Fruit fly (Drosophila melanogaster) whole organism, embryonic: ENCODE results near the gene gt.
A peak's percentile ranks its signal among the peaks of the same experiment; 100 is the strongest.

Source experiments
- Antp ChIP-seq: fragments of 200-800 bp; sonication (Bioruptor generic); optimal IDR thresholded peaks from 3 replicates; lab custom pipeline; 2016; ENCODE audit warnings: missing biosample characterization, missing genetic modification characterization
- CG10147 ChIP-seq: fragments of 200-800 bp; sonication (Bioruptor generic); optimal IDR thresholded peaks from 2 replicates; lab custom pipeline; 2019; ENCODE audit warnings: missing biosample characterization, mild to moderate bottlenecking, missing genetic modification characterization, moderate library complexity
- CG10209 ChIP-seq: fragments of 200-800 bp; sonication (Bioruptor generic); optimal IDR thresholded peaks from 3 replicates; lab custom pipeline; 2017; ENCODE audit warnings: missing biosample characterization, mild to moderate bottlenecking, missing genetic modification characterization, missing genetic modification reagents
- CG10267 ChIP-seq: fragments of 200-800 bp; sonication (Bioruptor generic); optimal IDR thresholded peaks from 2 replicates; lab custom pipeline; 2018; ENCODE audit warnings: missing biosample characterization, mild to moderate bottlenecking, missing genetic modification characterization, moderate library complexity
- CG11398 ChIP-seq: fragments of 200-800 bp; sonication (Bioruptor generic); optimal IDR thresholded peaks from 2 replicates; lab custom pipeline; 2016; ENCODE audit warnings: missing biosample characterization, missing genetic modification characterization
- CG14441 ChIP-seq: fragments of 200-800 bp; sonication (Bioruptor generic); IDR thresholded peaks from 2 replicates; pipeline ENCODE4 v1.3.6; 2022; ENCODE audit warnings: missing biosample characterization, missing genetic modification characterization
- CG14667 ChIP-seq: fragments of 200-800 bp; sonication (Bioruptor generic); IDR thresholded peaks from 2 replicates; pipeline ENCODE4 v1.3.6; 2022; ENCODE audit warnings: missing biosample characterization, missing genetic modification characterization
- CG17385 ChIP-seq: fragments of 200-800 bp; sonication (Bioruptor generic); optimal IDR thresholded peaks from 3 replicates; lab custom pipeline; 2018; ENCODE audit warnings: missing biosample characterization, mild to moderate bottlenecking, missing genetic modification characterization
- CG17802 ChIP-seq: fragments of 200-800 bp; sonication (Bioruptor generic); optimal IDR thresholded peaks from 2 replicates; lab custom pipeline; 2018; ENCODE audit warnings: missing biosample characterization, mild to moderate bottlenecking, missing genetic modification characterization, moderate library complexity
- CG1832 ChIP-seq: fragments of 200-800 bp; sonication (Bioruptor generic); optimal IDR thresholded peaks from 2 replicates; lab custom pipeline; 2017; ENCODE audit warnings: missing biosample characterization, mild to moderate bottlenecking, missing genetic modification characterization, inconsistent platforms
- CG18476 ChIP-seq: fragments of 200-800 bp; sonication (Bioruptor generic); optimal IDR thresholded peaks from 2 replicates; lab custom pipeline; 2016; ENCODE audit warnings: missing biosample characterization, mild to moderate bottlenecking, missing genetic modification characterization
- CG18599 ChIP-seq: fragments of 200-800 bp; sonication (Bioruptor generic); optimal IDR thresholded peaks from 3 replicates; lab custom pipeline; 2017; ENCODE audit warnings: missing biosample characterization, missing genetic modification characterization, mild to moderate bottlenecking, moderate library complexity, missing genetic modification reagents
- CG33557 ChIP-seq: fragments of 200-800 bp; sonication (Bioruptor generic); optimal IDR thresholded peaks from 2 replicates; lab custom pipeline; 2019; ENCODE audit warnings: missing biosample characterization, mild to moderate bottlenecking, missing genetic modification characterization, moderate library complexity
- CG3995 ChIP-seq: fragments of 200-800 bp; sonication (Bioruptor generic); optimal IDR thresholded peaks from 3 replicates; lab custom pipeline; 2016; ENCODE audit warnings: missing biosample characterization, missing genetic modification characterization
- CG4328 ChIP-seq: fragments of 200-800 bp; sonication (Bioruptor generic); optimal IDR thresholded peaks from 3 replicates; lab custom pipeline; 2017; ENCODE audit warnings: missing biosample characterization, missing genetic modification reagents, missing genetic modification characterization
- CG4820 ChIP-seq: fragments of 200-800 bp; sonication (Bioruptor generic); optimal IDR thresholded peaks from 3 replicates; lab custom pipeline; 2016; ENCODE audit warnings: missing biosample characterization, missing genetic modification characterization
- CG6175 ChIP-seq: fragments of 200-800 bp; sonication (Bioruptor generic); IDR thresholded peaks from 3 replicates; pipeline ENCODE4 v1.3.6; 2022; ENCODE audit warnings: missing biosample characterization, missing genetic modification characterization
- CG8478 ChIP-seq: fragments of >200 bp; optimal IDR thresholded peaks from 2 replicates; lab custom pipeline; 2018
- CG8924 ChIP-seq: fragments of 200-800 bp; optimal IDR thresholded peaks from 3 replicates; lab custom pipeline; 2019; ENCODE audit warnings: missing biosample characterization, mild to moderate bottlenecking, missing genetic modification characterization, moderate library complexity
- CrebB ChIP-seq: fragments of 200-800 bp; sonication (Bioruptor generic); optimal IDR thresholded peaks from 3 replicates; lab custom pipeline; 2018; ENCODE audit warnings: missing biosample characterization, mild to moderate bottlenecking, missing genetic modification characterization
- Doc3 ChIP-seq: fragments of 200-800 bp; sonication (Bioruptor generic); IDR thresholded peaks from 3 replicates; pipeline ENCODE4 v1.3.6; 2022; ENCODE audit warnings: missing biosample characterization, missing genetic modification characterization; ENCODE audit not compliant: partially characterized antibody
- Drgx ChIP-seq: fragments of 200-800 bp; sonication (Bioruptor generic); IDR thresholded peaks from 2 replicates; pipeline ENCODE4 v1.3.6; 2022; ENCODE audit warnings: missing biosample characterization, missing genetic modification characterization
- H2.0 ChIP-seq: fragments of 200-800 bp; sonication (Bioruptor generic); IDR thresholded peaks from 2 replicates; pipeline ENCODE4 v1.3.6; 2022; ENCODE audit warnings: missing biosample characterization, missing genetic modification characterization
- Hr3 ChIP-seq: fragments of 200-800 bp; sonication (Bioruptor generic); optimal IDR thresholded peaks from 3 replicates; lab custom pipeline; 2016; ENCODE audit warnings: missing biosample characterization, missing genetic modification characterization
- Hsf ChIP-seq: fragments of 200-800 bp; sonication (Bioruptor generic); optimal IDR thresholded peaks from 3 replicates; lab custom pipeline; 2016; ENCODE audit warnings: missing biosample characterization, missing genetic modification characterization
- Lhr ChIP-seq: fragments of 200-800 bp; sonication (Bioruptor generic); optimal IDR thresholded peaks from 3 replicates; lab custom pipeline; 2017; ENCODE audit warnings: mild to moderate bottlenecking, missing biosample characterization, missing genetic modification reagents, missing genetic modification characterization
- Side ChIP-seq: fragments of 200-800 bp; sonication (Bioruptor generic); optimal IDR thresholded peaks from 2 replicates; lab custom pipeline; 2016; ENCODE audit warnings: missing biosample characterization, missing genetic modification characterization
- Sox100B ChIP-seq: fragments of 200-800 bp; sonication (Bioruptor generic); optimal IDR thresholded peaks from 3 replicates; lab custom pipeline; 2018; ENCODE audit warnings: missing biosample characterization, mild to moderate bottlenecking, missing genetic modification characterization
- Stat92E ChIP-seq, 3 experiments: fragments of >200 bp in 2 of 3; fragments of 200-800 bp in 1 of 3; sonication (Bioruptor generic) in 1 of 3; optimal IDR thresholded peaks; 2 replicates each; lab custom pipeline; 2017 to 2019; ENCODE audit warnings: missing biosample characterization in 3 of 3, missing genetic modification characterization in 3 of 3, mild to moderate bottlenecking in 1 of 3, moderate library complexity in 1 of 3
- Trl ChIP-seq, 3 experiments: fragments of >200 bp in 2 of 3; fragments of 200-800 bp in 1 of 3; sonication (Bioruptor generic) in 1 of 3; optimal IDR thresholded peaks; 2 replicates in 1 of 3; 3 replicates in 2 of 3; lab custom pipeline; 2016 to 2017; ENCODE audit warnings: missing biosample characterization in 1 of 3, missing genetic modification characterization in 1 of 3
- Xrp1 ChIP-seq: fragments of 200-800 bp; sonication (Bioruptor generic); IDR thresholded peaks from 2 replicates; pipeline ENCODE4 v1.3.6; 2022; ENCODE audit warnings: missing biosample characterization, missing genetic modification characterization
- YL-1 ChIP-seq: fragments of 200-800 bp; sonication (Bioruptor generic); optimal IDR thresholded peaks from 3 replicates; lab custom pipeline; 2017; ENCODE audit warnings: missing biosample characterization, mild to moderate bottlenecking, missing genetic modification characterization
- ap ChIP-seq: fragments of 200-800 bp; sonication (Bioruptor generic); IDR thresholded peaks from 2 replicates; pipeline ENCODE4 v1.3.6; 2022; ENCODE audit warnings: missing biosample characterization, missing genetic modification characterization
- bab2 ChIP-seq: fragments of 200-800 bp; sonication (Bioruptor generic); optimal IDR thresholded peaks from 2 replicates; lab custom pipeline; 2016; ENCODE audit warnings: missing biosample characterization, missing genetic modification characterization
- bowl ChIP-seq: fragments of 200-800 bp; sonication (Bioruptor generic); IDR thresholded peaks from 2 replicates; pipeline ENCODE4 v1.3.6; 2022; ENCODE audit warnings: missing biosample characterization, missing genetic modification characterization
- ftz-f1 ChIP-seq: fragments of 200-800 bp; sonication (Bioruptor generic); optimal IDR thresholded peaks from 2 replicates; lab custom pipeline; 2016; ENCODE audit warnings: missing biosample characterization, missing genetic modification characterization
- gce ChIP-seq: fragments of 200-800 bp; sonication (Bioruptor generic); IDR thresholded peaks from 3 replicates; pipeline ENCODE4 v1.3.6; 2022; ENCODE audit warnings: missing biosample characterization, missing genetic modification characterization
- gfzf ChIP-seq: fragments of 200-800 bp; sonication (Bioruptor generic); optimal IDR thresholded peaks from 2 replicates; lab custom pipeline; 2016; ENCODE audit warnings: missing biosample characterization, mild to moderate bottlenecking, missing genetic modification characterization, moderate library complexity
- insv ChIP-seq, 2 experiments: fragments of 200-800 bp; sonication (Bioruptor generic); optimal IDR thresholded peaks; 3 replicates each; lab custom pipeline; 2016 to 2018; ENCODE audit warnings: missing biosample characterization in 2 of 2, missing genetic modification characterization in 2 of 2
- nmo ChIP-seq: fragments of 200-800 bp; sonication (Bioruptor generic); optimal IDR thresholded peaks from 2 replicates; lab custom pipeline; 2018; ENCODE audit warnings: missing biosample characterization, mild to moderate bottlenecking, missing genetic modification characterization, moderate library complexity
- otp ChIP-seq: fragments of 200-800 bp; sonication (Bioruptor generic); IDR thresholded peaks from 3 replicates; pipeline ENCODE4, ENCODE4 v1.3.6; 2022; ENCODE audit warnings: missing biosample characterization, missing genetic modification characterization
- peb ChIP-seq: fragments of 200-800 bp; sonication (Bioruptor generic); IDR thresholded peaks from 2 replicates; pipeline ENCODE4 v1.3.6; 2022; ENCODE audit warnings: missing biosample characterization, missing genetic modification characterization
- pnt ChIP-seq: fragments of 200-800 bp; sonication (Bioruptor generic); optimal IDR thresholded peaks from 3 replicates; lab custom pipeline; 2016; ENCODE audit warnings: missing biosample characterization, missing genetic modification characterization
- psq ChIP-seq: fragments of 200-800 bp; sonication (Bioruptor generic); optimal IDR thresholded peaks from 2 replicates; lab custom pipeline; 2017; ENCODE audit warnings: missing biosample characterization, missing genetic modification characterization
- repo ChIP-seq: fragments of 200-800 bp; sonication (Bioruptor generic); optimal IDR thresholded peaks from 2 replicates; lab custom pipeline; 2016; ENCODE audit warnings: missing biosample characterization, missing genetic modification characterization
- sd ChIP-seq: fragments of 200-800 bp; sonication (Bioruptor generic); optimal IDR thresholded peaks from 3 replicates; lab custom pipeline; 2018; ENCODE audit warnings: missing biosample characterization, mild to moderate bottlenecking, missing genetic modification characterization, moderate library complexity
- slp2 ChIP-seq: fragments of 200-800 bp; sonication (Bioruptor generic); optimal IDR thresholded peaks from 2 replicates; lab custom pipeline; 2016; ENCODE audit warnings: missing biosample characterization, missing genetic modification characterization
- trh ChIP-seq: fragments of 200-800 bp; sonication (Bioruptor generic); optimal IDR thresholded peaks from 2 replicates; lab custom pipeline; 2016; ENCODE audit warnings: missing biosample characterization, missing genetic modification characterization
- unc-4 ChIP-seq: fragments of 200-800 bp; sonication (Bioruptor generic); IDR thresholded peaks from 2 replicates; pipeline ENCODE4 v1.3.6; 2022; ENCODE audit warnings: missing biosample characterization, missing genetic modification characterization; ENCODE audit not compliant: partially characterized antibody
- zfh2 ChIP-seq: fragments of 200-800 bp; sonication (Bioruptor generic); optimal IDR thresholded peaks from 2 replicates; lab custom pipeline; 2016; ENCODE audit warnings: missing biosample characterization, missing genetic modification characterization

The gt gene

DNA sequence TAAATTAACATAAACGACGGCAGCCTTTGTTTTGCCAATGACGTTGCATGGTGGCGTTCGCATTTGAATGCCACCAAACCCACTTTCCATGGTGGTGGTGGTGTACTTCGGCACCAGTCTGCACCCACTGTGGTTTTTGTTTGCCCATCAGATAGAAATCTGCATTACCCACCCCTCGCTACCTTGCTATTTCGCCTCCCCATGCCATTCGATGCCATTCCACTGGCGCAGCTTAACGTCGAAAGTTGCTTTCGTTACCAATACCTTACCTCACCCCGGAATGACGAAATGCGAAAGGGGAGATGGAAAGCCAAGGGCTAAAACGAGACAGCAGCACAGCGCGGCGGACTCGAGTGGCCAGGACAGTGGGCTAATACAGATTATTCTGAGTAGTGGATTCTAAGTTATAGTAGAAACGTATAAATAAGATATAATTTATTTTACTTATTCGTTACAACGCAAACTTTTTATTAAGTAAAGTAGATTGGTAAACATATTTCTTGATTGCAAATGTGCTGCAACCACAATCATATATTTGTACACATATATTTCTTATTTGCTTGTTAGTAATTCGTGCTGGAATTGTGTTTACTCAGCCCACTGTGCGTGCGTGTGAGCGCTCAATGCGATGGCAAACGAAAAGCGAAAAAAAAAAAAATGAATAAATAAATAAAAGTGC lies 32.4 kb downstream of the gt start (continued):
- peak; percentile 46 for TF ChIP-seq CG10209
- no peak for TF ChIP-seq CG17802 (tag; lab: Kevin White, UChicago)
- TF ChIP-seq Xrp1: peak; percentile 72
- no peak for TF ChIP-seq pnt (GFP tag; lab: Kevin White, UChicago)
- peak; percentile 40 for TF ChIP-seq Hsf (GFP tag; lab: Kevin White, UChicago)
- no peak for TF ChIP-seq Stat92E (GFP tag; optimal IDR thresholded peaks at IDR 0.05; lab: Kevin White, UChicago)
- TF ChIP-seq nmo (GFP tag; lab: Kevin White, UChicago): peak; percentile 77
- TF ChIP-seq gce (GFP tag; lab: Robert Waterston, UW): no peak
- TF ChIP-seq CG1832 (GFP tag; lab: Kevin White, UChicago): peak; percentile 31
- TF ChIP-seq ftz-f1: no peak
- no peak for TF ChIP-seq Trl (optimal IDR thresholded peaks at IDR 0.05; lab: Kevin White, UChicago)
- TF ChIP-seq Trl (GFP tag; optimal IDR thresholded peaks at IDR 0.05; lab: Kevin White, UChicago): no peak
- TF ChIP-seq Doc3: no peak
- no peak for TF ChIP-seq CG3995 (GFP tag; lab: Kevin White, UChicago)
- TF ChIP-seq trh (GFP tag; lab: Kevin White, UChicago): no peak
- no peak for TF ChIP-seq CG10147
- peak; percentile 20 for TF ChIP-seq CG4820 (GFP tag; lab: Kevin White, UChicago)
- TF ChIP-seq Hr3 (GFP tag; lab: Kevin White, UChicago): peak; percentile 37
- no peak for TF ChIP-seq Antp (GFP tag; lab: Kevin White, UChicago)
- no peak for TF ChIP-seq gfzf (GFP tag; lab: Kevin White, UChicago)
- TF ChIP-seq CG18476 (GFP tag; lab: Kevin White, UChicago): no peak
- TF ChIP-seq CrebB (tag; lab: Kevin White, UChicago): no peak
- no peak for TF ChIP-seq bab2 (GFP tag; lab: Kevin White, UChicago)
- no peak for TF ChIP-seq sd (tag; lab: Kevin White, UChicago)
- TF ChIP-seq insv (GFP tag; optimal IDR thresholded peaks at IDR 0.05; lab: Kevin White, UChicago): no peak
- no peak for TF ChIP-seq Drgx (GFP tag; lab: Robert Waterston, UW)
- peak; percentile 43 for TF ChIP-seq CG17385
- no peak for TF ChIP-seq zfh2 (GFP tag; lab: Kevin White, UChicago)
- no peak for TF ChIP-seq CG14441 (GFP tag; lab: Robert Waterston, UW)
- TF ChIP-seq ap (GFP tag; lab: Robert Waterston, UW): no peak
- no peak for TF ChIP-seq CG8478 (lab: Kevin White, UChicago)
- no peak for TF ChIP-seq psq
- TF ChIP-seq unc-4 (GFP tag; lab: Robert Waterston, UW): no peak
- peak; percentile 65 for TF ChIP-seq Sox100B
- TF ChIP-seq CG4328 (GFP tag; lab: Kevin White, UChicago): no peak
- TF ChIP-seq CG33557: peak; percentile 58
- no peak for TF ChIP-seq Side
- TF ChIP-seq CG18599 (GFP tag; lab: Kevin White, UChicago): peak; percentile 50
- TF ChIP-seq peb (GFP tag; lab: Robert Waterston, UW): peak; percentile 8; the same call in 1 of the 2 replicates
- no peak; the same call in 1 of the 2 replicates for TF ChIP-seq H2.0
- peak; percentile 49 for TF ChIP-seq CG10267
- no peak for TF ChIP-seq bowl (GFP tag; lab: Robert Waterston, UW)
- no peak for TF ChIP-seq repo (GFP tag; lab: Kevin White, UChicago)
- peak; percentile 58 for TF ChIP-seq CG8924 (tag; lab: Kevin White, UChicago)
- no peak for TF ChIP-seq otp (GFP tag; lab: Robert Waterston, UW)
- TF ChIP-seq slp2 (GFP tag; lab: Kevin White, UChicago): no peak
- no peak for TF ChIP-seq YL-1
- no peak for TF ChIP-seq CG14667
- TF ChIP-seq Lhr (GFP tag; lab: Kevin White, UChicago): no peak
- no peak for TF ChIP-seq CG6175 (GFP tag; lab: Robert Waterston, UW)
- TF ChIP-seq CG11398 (GFP tag; lab: Kevin White, UChicago): no peak
